Fruit fly (Drosophila melanogaster) whole organism, embryonic: Measurements from ENCODE around the gene Gycalpha99B.

ENCODE experiments used
- BEAF-32 ChIP-seq: fragments of 200-800 bp; sonication (Bioruptor generic); optimal IDR thresholded peaks from 3 replicates; lab custom pipeline; 2017; ENCODE audit warnings: missing biosample characterization, missing genetic modification characterization, mild to moderate bottlenecking, moderate library complexity, missing genetic modification reagents
- CG11085 ChIP-seq: fragments of 200-800 bp; sonication (Bioruptor generic); IDR thresholded peaks from 2 replicates; pipeline ENCODE4 v1.3.6; 2022; ENCODE audit warnings: missing biosample characterization, missing genetic modification characterization
- CG11456 ChIP-seq: fragments of 200-800 bp; sonication (Bioruptor generic); IDR thresholded peaks from 3 replicates; pipeline ENCODE4 v1.3.6; 2022; ENCODE audit warnings: missing biosample characterization, missing genetic modification characterization
- CG12219 ChIP-seq: fragments of 200-800 bp; sonication (Bioruptor generic); optimal IDR thresholded peaks from 3 replicates; lab custom pipeline; 2018; ENCODE audit warnings: missing biosample characterization, mild to moderate bottlenecking, missing genetic modification characterization
- CG12236 ChIP-seq: fragments of 200-800 bp; sonication (Bioruptor generic); optimal IDR thresholded peaks from 2 replicates; lab custom pipeline; 2016; ENCODE audit warnings: missing biosample characterization, missing genetic modification characterization
- CG12744 ChIP-seq: fragments of 200-800 bp; sonication (Bioruptor generic); optimal IDR thresholded peaks from 2 replicates; lab custom pipeline; 2016; ENCODE audit warnings: missing biosample characterization, missing genetic modification characterization
- CG1529 ChIP-seq: fragments of 200-800 bp; sonication (Bioruptor generic); optimal IDR thresholded peaks from 3 replicates; lab custom pipeline; 2018; ENCODE audit warnings: missing biosample characterization, missing genetic modification characterization
- CG15696 ChIP-seq: fragments of 200-800 bp; sonication (Bioruptor generic); optimal IDR thresholded peaks from 2 replicates; lab custom pipeline; 2019; ENCODE audit warnings: missing biosample characterization, mild to moderate bottlenecking, missing genetic modification characterization, moderate library complexity
- CG1602 ChIP-seq: fragments of 200-800 bp; sonication (Bioruptor generic); optimal IDR thresholded peaks from 3 replicates; lab custom pipeline; 2016; ENCODE audit warnings: missing biosample characterization, missing genetic modification characterization
- CG18011 ChIP-seq: fragments of 200-800 bp; sonication (Bioruptor generic); optimal IDR thresholded peaks from 2 replicates; lab custom pipeline; 2017; ENCODE audit warnings: missing biosample characterization, missing genetic modification characterization, mild to moderate bottlenecking, moderate library complexity, missing genotype
- CG18262 ChIP-seq: fragments of 200-800 bp; optimal IDR thresholded peaks from 3 replicates; lab custom pipeline; 2019; ENCODE audit warnings: missing biosample characterization, mild to moderate bottlenecking, missing genetic modification characterization, moderate library complexity
- CG2129 ChIP-seq: fragments of 200-800 bp; sonication (Bioruptor generic); IDR thresholded peaks from 2 replicates; pipeline ENCODE4 v1.3.6; 2022; ENCODE audit warnings: missing biosample characterization, missing genetic modification characterization; ENCODE audit not compliant: partially characterized antibody
- CG2199 ChIP-seq: fragments of 200-800 bp; sonication (Bioruptor generic); IDR thresholded peaks from 3 replicates; pipeline ENCODE4 v1.3.6; 2022; ENCODE audit warnings: missing biosample characterization, missing genetic modification characterization
- CG2202 ChIP-seq: fragments of 200-800 bp; sonication (Bioruptor generic); optimal IDR thresholded peaks from 2 replicates; lab custom pipeline; 2018; ENCODE audit warnings: missing biosample characterization, mild to moderate bottlenecking, missing genetic modification characterization
- CG30403 ChIP-seq: fragments of 200-800 bp; sonication (Bioruptor generic); optimal IDR thresholded peaks from 3 replicates; lab custom pipeline; 2016; ENCODE audit warnings: missing biosample characterization, missing genetic modification characterization
- CG3065 ChIP-seq: fragments of 200-800 bp; sonication (Bioruptor generic); optimal IDR thresholded peaks from 2 replicates; lab custom pipeline; 2016; ENCODE audit warnings: missing biosample characterization, missing genetic modification characterization
- CG31388 ChIP-seq: fragments of 200-800 bp; sonication (Bioruptor generic); optimal IDR thresholded peaks from 2 replicates; lab custom pipeline; 2016; ENCODE audit warnings: missing biosample characterization, missing genetic modification characterization
- CG3407 ChIP-seq: fragments of 200-800 bp; sonication (Bioruptor generic); optimal IDR thresholded peaks from 2 replicates; lab custom pipeline; 2018; ENCODE audit warnings: missing biosample characterization, mild to moderate bottlenecking, missing genetic modification characterization
- CG4820 ChIP-seq: fragments of 200-800 bp; sonication (Bioruptor generic); optimal IDR thresholded peaks from 3 replicates; lab custom pipeline; 2016; ENCODE audit warnings: missing biosample characterization, missing genetic modification characterization
- CG7271 ChIP-seq: fragments of 200-800 bp; sonication (Bioruptor generic); optimal IDR thresholded peaks from 2 replicates; lab custom pipeline; 2018; ENCODE audit warnings: missing biosample characterization, mild to moderate bottlenecking, missing genetic modification characterization, moderate library complexity
- CG7745 ChIP-seq: fragments of 200-800 bp; sonication (Bioruptor generic); optimal IDR thresholded peaks from 2 replicates; lab custom pipeline; 2018; ENCODE audit warnings: missing biosample characterization, mild to moderate bottlenecking, missing genetic modification characterization, moderate library complexity
- CG8089 ChIP-seq: fragments of 200-800 bp; sonication (Bioruptor generic); optimal IDR thresholded peaks from 3 replicates; lab custom pipeline; 2016; ENCODE audit warnings: missing biosample characterization, missing genetic modification characterization
- CHES-1-like ChIP-seq: fragments of 200-800 bp; sonication (Bioruptor generic); optimal IDR thresholded peaks from 2 replicates; lab custom pipeline; 2016; ENCODE audit warnings: missing biosample characterization, missing genetic modification characterization
- CoRest ChIP-seq: fragments of 200-800 bp; sonication (Bioruptor generic); optimal IDR thresholded peaks from 3 replicates; lab custom pipeline; 2018; ENCODE audit warnings: missing biosample characterization, mild to moderate bottlenecking, missing genetic modification characterization, moderate library complexity
- D ChIP-seq, 2 experiments: fragments of 200-800 bp in 1 of 2; fragments of >200 bp in 1 of 2; sonication (Bioruptor generic) in 1 of 2; optimal IDR thresholded peaks; 2 replicates in 1 of 2; 3 replicates in 1 of 2; lab custom pipeline; 2017; ENCODE audit warnings: mild to moderate bottlenecking in 1 of 2, missing biosample characterization in 1 of 2, missing genetic modification characterization in 1 of 2, missing genetic modification reagents in 1 of 2
- Fer3 ChIP-seq: fragments of 200-800 bp; sonication (Bioruptor generic); optimal IDR thresholded peaks from 2 replicates; lab custom pipeline; 2018; ENCODE audit warnings: missing biosample characterization, mild to moderate bottlenecking, missing genetic modification characterization, moderate library complexity
- HmgD ChIP-seq: fragments of 200-800 bp; sonication (Bioruptor generic); optimal IDR thresholded peaks from 3 replicates; lab custom pipeline; 2016; ENCODE audit warnings: missing biosample characterization, missing genetic modification characterization
- Lpt ChIP-seq: fragments of >200 bp; optimal IDR thresholded peaks from 2 replicates; lab custom pipeline; 2018; ENCODE audit warnings: missing biosample characterization, missing genetic modification characterization
- Meics ChIP-seq: fragments of 200-800 bp; sonication (Bioruptor generic); optimal IDR thresholded peaks from 2 replicates; lab custom pipeline; 2017; ENCODE audit warnings: missing biosample characterization, mild to moderate bottlenecking, missing genetic modification characterization
- NC2β ChIP-seq: fragments of 200-800 bp; sonication (Bioruptor generic); optimal IDR thresholded peaks from 2 replicates; lab custom pipeline; 2016; ENCODE audit warnings: missing biosample characterization, missing genetic modification characterization
- Side ChIP-seq: fragments of 200-800 bp; sonication (Bioruptor generic); optimal IDR thresholded peaks from 2 replicates; lab custom pipeline; 2016; ENCODE audit warnings: missing biosample characterization, missing genetic modification characterization
- Usf ChIP-seq: fragments of 200-800 bp; sonication (Bioruptor generic); optimal IDR thresholded peaks from 2 replicates; lab custom pipeline; 2017; ENCODE audit warnings: missing genotype, missing biosample characterization, missing genetic modification characterization
- ac ChIP-seq: fragments of 200-800 bp; sonication (Bioruptor generic); optimal IDR thresholded peaks from 3 replicates; lab custom pipeline; 2017; ENCODE audit warnings: missing biosample characterization, mild to moderate bottlenecking, missing genetic modification characterization
- ap ChIP-seq: fragments of 200-800 bp; sonication (Bioruptor generic); IDR thresholded peaks from 2 replicates; pipeline ENCODE4 v1.3.6; 2022; ENCODE audit warnings: missing biosample characterization, missing genetic modification characterization
- chn ChIP-seq: fragments of 200-800 bp; sonication (Bioruptor generic); optimal IDR thresholded peaks from 2 replicates; lab custom pipeline; 2016; ENCODE audit warnings: missing biosample characterization, missing genetic modification characterization
- crp ChIP-seq, 2 experiments: fragments of 200-800 bp; sonication (Bioruptor generic); optimal IDR thresholded peaks; 2 replicates in 1 of 2; 3 replicates in 1 of 2; lab custom pipeline; 2017; ENCODE audit warnings: missing biosample characterization in 2 of 2, missing genetic modification characterization in 2 of 2, mild to moderate bottlenecking in 1 of 2, moderate library complexity in 1 of 2
- dati ChIP-seq: fragments of 200-800 bp; sonication (Bioruptor generic); IDR thresholded peaks from 2 replicates; pipeline ENCODE4 v1.3.6; 2022; ENCODE audit warnings: missing biosample characterization, missing genetic modification characterization
- dm ChIP-seq: fragments of 200-800 bp; sonication (Bioruptor generic); optimal IDR thresholded peaks from 3 replicates; lab custom pipeline; 2016; ENCODE audit warnings: missing biosample characterization, missing genetic modification characterization
- eyg ChIP-seq: fragments of 200-800 bp; sonication (Bioruptor generic); optimal IDR thresholded peaks from 3 replicates; lab custom pipeline; 2016; ENCODE audit warnings: missing biosample characterization, missing genetic modification characterization
- fu2 ChIP-seq: fragments of 200-800 bp; sonication (Bioruptor generic); optimal IDR thresholded peaks from 2 replicates; lab custom pipeline; 2016; ENCODE audit warnings: missing biosample characterization, missing genetic modification characterization
- lmd ChIP-seq: fragments of 200-800 bp; sonication (Bioruptor generic); IDR thresholded peaks from 2 replicates; pipeline ENCODE4 v1.3.6; 2022; ENCODE audit warnings: missing biosample characterization, missing genetic modification characterization
- luna ChIP-seq: fragments of 200-800 bp; sonication (Bioruptor generic); optimal IDR thresholded peaks from 2 replicates; lab custom pipeline; 2016; ENCODE audit warnings: missing biosample characterization, missing genetic modification characterization
- ro ChIP-seq: fragments of 200-800 bp; sonication (Bioruptor generic); IDR thresholded peaks from 2 replicates; pipeline ENCODE4 v1.3.6; 2022; ENCODE audit warnings: missing biosample characterization, missing genetic modification characterization
- sob ChIP-seq: fragments of 200-800 bp; sonication (Bioruptor generic); IDR thresholded peaks from 2 replicates; pipeline ENCODE4 v1.3.6; 2022; ENCODE audit warnings: missing biosample characterization, missing genetic modification characterization
- sqz ChIP-seq: fragments of 200-800 bp; sonication (Bioruptor generic); optimal IDR thresholded peaks from 3 replicates; lab custom pipeline; 2018; ENCODE audit warnings: missing biosample characterization, mild to moderate bottlenecking, missing genetic modification characterization
- trh ChIP-seq: fragments of 200-800 bp; sonication (Bioruptor generic); optimal IDR thresholded peaks from 2 replicates; lab custom pipeline; 2016; ENCODE audit warnings: missing biosample characterization, missing genetic modification characterization
- vnd ChIP-seq: fragments of 200-800 bp; sonication (Bioruptor generic); IDR thresholded peaks from 3 replicates; pipeline ENCODE4 v1.3.6; 2022; ENCODE audit warnings: missing biosample characterization, missing genetic modification characterization; ENCODE audit not compliant: partially characterized antibody
- wek ChIP-seq: fragments of 200-800 bp; sonication (Bioruptor generic); optimal IDR thresholded peaks from 3 replicates; lab custom pipeline; 2018; ENCODE audit warnings: missing biosample characterization, mild to moderate bottlenecking, missing genetic modification characterization, moderate library complexity

The Gycalpha99B gene

dm6 chr3R:29714314-29714713 lies 32.0 kb downstream of the Gycalpha99B start, which contains the start of gene Obp99d:
Gene Obp99d, plus strand, starts transcription at chr3R:29714505.
- TF ChIP-seq sqz (GFP tag; lab: Kevin White, UChicago) = no peak
- TF ChIP-seq dm (GFP tag; lab: Kevin White, UChicago) = no peak
- no peak for TF ChIP-seq Side (GFP tag; lab: Kevin White, UChicago)
- no peak for TF ChIP-seq wek (GFP tag; lab: Kevin White, UChicago)
- TF ChIP-seq CG12236 = no peak
- no peak for TF ChIP-seq lmd (GFP tag; lab: Robert Waterston, UW)
- TF ChIP-seq CHES-1-like (GFP tag; lab: Kevin White, UChicago) = no peak
- no peak for TF ChIP-seq CG31388 (GFP tag; lab: Kevin White, UChicago)
- peak; percentile 92 for TF ChIP-seq CG2199 (GFP tag; lab: Robert Waterston, UW)
- no peak for TF ChIP-seq CG30403 (GFP tag; lab: Kevin White, UChicago)
- TF ChIP-seq BEAF-32 (GFP tag; lab: Kevin White, UChicago) = no peak
- peak; percentile 71 for TF ChIP-seq D (optimal IDR thresholded peaks at IDR 0.05; lab: Kevin White, UChicago)
- TF ChIP-seq D (GFP tag; optimal IDR thresholded peaks at IDR 0.05; lab: Kevin White, UChicago) = no peak
- TF ChIP-seq luna (GFP tag; lab: Kevin White, UChicago) = no peak
- TF ChIP-seq sob (GFP tag; lab: Robert Waterston, UW) = no peak
- no peak for TF ChIP-seq Fer3 (tag; lab: Kevin White, UChicago)

- no peak for TF ChIP-seq crp (GFP tag; optimal IDR thresholded peaks at IDR 0.05; lab: Kevin White, UChicago)
- TF ChIP-seq chn (GFP tag; lab: Kevin White, UChicago) = no peak
- no peak for TF ChIP-seq CG1602
- TF ChIP-seq CG12744 = no peak
- no peak for TF ChIP-seq CG12236
- TF ChIP-seq Usf (GFP tag; lab: Kevin White, UChicago) = no peak
- TF ChIP-seq vnd = no peak
- no peak for TF ChIP-seq CG7271 (tag; lab: Kevin White, UChicago)
Observed at dm6 chr3R:29715277-29715676, 33.0 kb downstream of the Gycalpha99B start, which contains the start of gene Dup99B. Gene Dup99B, minus strand, starts transcription at chr3R:29715377.

dm6 chr3R:29716043-29716781 lies 33.9 kb downstream of the Gycalpha99B start:
- no peak for TF ChIP-seq HmgD
- TF ChIP-seq CG18262 = peak; percentile 9
- TF ChIP-seq Lpt = peak; percentile 93
- no peak for TF ChIP-seq CG18011 (GFP tag; lab: Kevin White, UChicago)
- TF ChIP-seq CG1529 (GFP tag; lab: Kevin White, UChicago) = no peak
- TF ChIP-seq CoRest (tag; lab: Kevin White, UChicago) = no peak
- TF ChIP-seq ro (GFP tag; lab: Robert Waterston, UW) = no peak
- TF ChIP-seq CG8089 = no peak
- no peak for TF ChIP-seq CG15696 (tag; lab: Kevin White, UChicago)
- TF ChIP-seq CG4820 (GFP tag; lab: Kevin White, UChicago) = no peak
- 0 out of 3 replicates have a peak, but pooled peaks have one; percentile 23 for TF ChIP-seq CG11456 (GFP tag; lab: Robert Waterston, UW)
- TF ChIP-seq CG7745 (tag; lab: Kevin White, UChicago) = no peak
- TF ChIP-seq ap (GFP tag; lab: Robert Waterston, UW) = no peak
- no peak for TF ChIP-seq trh (GFP tag; lab: Kevin White, UChicago)
- no peak for TF ChIP-seq CG2129
- no peak for TF ChIP-seq fu2 (GFP tag; lab: Kevin White, UChicago)
- TF ChIP-seq ac = no peak
- no peak for TF ChIP-seq NC2β (GFP tag; lab: Kevin White, UChicago)
- TF ChIP-seq CG2202 = no peak
- TF ChIP-seq dati = no peak
- TF ChIP-seq eyg (GFP tag; lab: Kevin White, UChicago) = no peak
- TF ChIP-seq Meics = no peak
- TF ChIP-seq CG11085 (GFP tag; lab: Robert Waterston, UW) = no peak
- peak; percentile 15 for TF ChIP-seq CG12219
- no peak for TF ChIP-seq CG3065 (GFP tag; lab: Kevin White, UChicago)
- no peak for TF ChIP-seq CG3407
